Worm (Caenorhabditis elegans) whole organism, early embryonic: Measurements from ENCODE around the gene ilys-1.
A peak's percentile ranks its signal among the peaks of the same experiment; 100 is the strongest.

Source experiments
- B0310.2 ChIP-seq: sonication (generic microtip); optimal IDR thresholded peaks from 2 replicates; lab custom pipeline; 2016; ENCODE audit warnings: mild to moderate bottlenecking, missing genetic modification characterization, missing compliant biosample characterization
- F13C5.2 ChIP-seq: sonication (generic microtip); optimal IDR thresholded peaks from 2 replicates; lab custom pipeline; 2017; ENCODE audit warnings: mild to moderate bottlenecking, missing genetic modification characterization, inconsistent platforms, missing compliant biosample characterization
- aly-1 ChIP-seq: sonication (generic microtip); optimal IDR thresholded peaks from 2 replicates; lab custom pipeline; 2016; ENCODE audit warnings: missing genetic modification characterization, missing compliant biosample characterization
- ama-1 ChIP-seq: fragments of 150-350 bp; optimal IDR thresholded peaks from 2 replicates; lab custom pipeline; 2014
- ceh-13 ChIP-seq: fragments of 200-800 bp; sonication (Bioruptor generic); optimal IDR thresholded peaks from 2 replicates; lab custom pipeline; 2018; ENCODE audit warnings: mild to moderate bottlenecking, missing genetic modification characterization, missing compliant biosample characterization
- ceh-36 ChIP-seq: sonication (generic microtip); optimal IDR thresholded peaks from 2 replicates; lab custom pipeline; 2016; ENCODE audit warnings: missing genetic modification characterization, inconsistent platforms, missing compliant biosample characterization
- ets-7 ChIP-seq: sonication (generic microtip); optimal IDR thresholded peaks from 2 replicates; lab custom pipeline; 2016; ENCODE audit warnings: missing genotype, missing genetic modification characterization, missing compliant biosample characterization
- flt-1 ChIP-seq: fragments of 200-800 bp; sonication (Bioruptor generic); IDR thresholded peaks from 2 replicates; pipeline ENCODE4 v1.3.6; 2022; ENCODE audit warnings: missing genetic modification characterization, missing compliant biosample characterization
- hmbx-1 ChIP-seq: sonication (generic microtip); optimal IDR thresholded peaks from 2 replicates; lab custom pipeline; 2016; ENCODE audit warnings: mild to moderate bottlenecking, missing genetic modification characterization, missing compliant biosample characterization
- hmg-4 ChIP-seq: fragments of 200-800 bp; sonication (Bioruptor generic); optimal IDR thresholded peaks from 2 replicates; lab custom pipeline; 2018; ENCODE audit warnings: mild to moderate bottlenecking, missing genetic modification characterization, missing compliant biosample characterization
- hnd-1 ChIP-seq: sonication (generic microtip); optimal IDR thresholded peaks from 2 replicates; lab custom pipeline; 2016; ENCODE audit warnings: missing genetic modification characterization, missing compliant biosample characterization
- pes-1 ChIP-seq: fragments of 200-800 bp; sonication (Bioruptor generic); IDR thresholded peaks from 2 replicates; pipeline ENCODE4 v1.3.6; 2022; ENCODE audit warnings: missing genetic modification reagents, missing genetic modification characterization, missing compliant biosample characterization
- scrt-1 ChIP-seq: fragments of 200-800 bp; sonication (Bioruptor generic); IDR thresholded peaks from 2 replicates; pipeline ENCODE4 v1.3.6; 2022; ENCODE audit warnings: missing genetic modification characterization, missing compliant biosample characterization
- sea-1 ChIP-seq: fragments of 200-800 bp; sonication (Bioruptor generic); conservative IDR thresholded peaks from 2 replicates; pipeline ENCODE4 v1.3.6; 2022; ENCODE audit warnings: missing genetic modification characterization, missing compliant biosample characterization
- tbx-11 ChIP-seq: fragments of 200-800 bp; sonication (Bioruptor generic); IDR thresholded peaks from 2 replicates; pipeline ENCODE4 v1.3.6; 2022; ENCODE audit warnings: missing genetic modification characterization, missing compliant biosample characterization
- tbx-37 ChIP-seq: fragments of 200-800 bp; sonication (Bioruptor generic); conservative IDR thresholded peaks from 2 replicates; pipeline ENCODE4 v1.3.6; 2022; ENCODE audit warnings: missing genetic modification reagents, missing genetic modification characterization, missing compliant biosample characterization
- tra-4 ChIP-seq: sonication (generic microtip); optimal IDR thresholded peaks from 2 replicates; lab custom pipeline; 2017; ENCODE audit warnings: missing genetic modification characterization, missing compliant biosample characterization

The ilys-1 gene

ce11 chrIV:2495118-2495785, 25.0 kb downstream of the ilys-1 start, which contains the start of the genes ccdc-12 and Y69A2AR.18:
Gene ccdc-12, minus strand, starts transcription at chrIV:2495174.
Gene Y69A2AR.18, plus strand, starts transcription at chrIV:2495735.
- TF ChIP-seq sea-1 (GFP tag; lab: Robert Waterston, UW) (no peak), F13C5.2 (peak; percentile 56), hmbx-1 (tag; lab: Kevin White, UChicago) (no peak)

DNA sequence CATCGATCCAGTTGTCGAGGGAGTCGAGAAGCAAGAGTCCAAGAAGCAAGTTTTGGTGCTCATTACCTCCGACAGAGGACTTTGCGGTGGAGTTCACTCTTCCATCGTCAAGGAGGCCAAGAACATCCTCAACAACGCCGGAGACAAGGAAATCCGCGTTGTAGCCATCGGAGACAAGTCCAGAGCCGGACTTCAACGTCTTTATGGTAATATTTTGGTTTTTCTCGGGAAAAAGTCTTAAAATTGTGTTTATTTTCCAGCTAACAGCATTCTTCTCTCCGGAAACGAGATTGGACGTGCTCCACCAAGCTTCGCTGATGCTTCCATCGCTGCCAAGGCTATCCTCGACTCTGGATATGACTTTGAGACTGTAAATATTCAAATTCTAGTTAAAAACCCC, 25.9 kb downstream of the ilys-1 start:
- TF ChIP-seq hnd-1 (no peak), hmg-4 (GFP tag; lab: Kevin White, UChicago) (no peak), ama-1 (no peak), ets-7 (no peak), flt-1 (GFP tag; lab: Robert Waterston, UW) (no peak), pes-1 (GFP tag; lab: Robert Waterston, UW) (no peak), scrt-1 (GFP tag; lab: Robert Waterston, UW) (no peak), F13C5.2 (no peak), aly-1 (tag; lab: Kevin White, UChicago) (no peak), ceh-13 (GFP tag; lab: Kevin White, UChicago) (no peak), ceh-36 (tag; lab: Kevin White, UChicago) (no peak), tbx-37 (no peak)

DNA sequence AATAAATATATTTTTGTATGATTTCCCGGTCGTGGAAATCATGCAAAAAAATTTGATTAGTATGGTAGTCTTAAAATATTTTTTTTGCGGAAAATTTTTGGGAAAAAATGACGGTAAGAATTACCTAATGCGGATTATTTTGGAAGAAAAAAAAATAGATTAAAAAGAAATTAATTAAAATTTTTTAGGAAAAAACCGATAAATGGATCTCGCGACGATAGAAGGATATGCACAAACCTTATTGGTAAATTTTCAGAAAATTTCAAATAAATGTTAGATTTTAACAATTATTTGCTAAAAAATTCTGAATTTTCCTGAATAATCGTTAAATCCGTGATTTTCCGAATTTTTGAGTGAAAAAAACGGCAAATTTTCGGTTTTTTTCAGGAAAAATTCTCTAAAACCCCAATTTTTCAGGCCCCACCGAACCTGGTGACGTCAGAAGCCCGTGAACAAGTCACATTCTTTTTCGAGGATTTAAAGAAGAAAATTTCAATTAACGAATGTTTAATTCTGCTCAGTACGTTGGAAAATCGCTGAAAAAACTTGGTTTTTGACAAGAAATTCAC, 27.5 kb downstream of the ilys-1 start, which contains the start of gene Y69A2AR.16:
Y69A2AR.16 (plus strand) TSS at position 189 of the 569 bp plus-strand sequence.
- TF ChIP-seq ets-7 (no peak), tbx-11 (no peak), hmbx-1 (tag; lab: Kevin White, UChicago) (no peak), ceh-13 (GFP tag; lab: Kevin White, UChicago) (no peak), ama-1 (no peak), hnd-1 (no peak), pes-1 (GFP tag; lab: Robert Waterston, UW) (no peak), sea-1 (GFP tag; lab: Robert Waterston, UW) (no peak), B0310.2 (tag; lab: Kevin White, UChicago) (no peak), aly-1 (tag; lab: Kevin White, UChicago) (no peak), hmg-4 (GFP tag; lab: Kevin White, UChicago) (no peak), flt-1 (GFP tag; lab: Robert Waterston, UW) (no peak), tbx-37 (no peak), ceh-36 (tag; lab: Kevin White, UChicago) (no peak), tra-4 (tag; lab: Kevin White, UChicago) (no peak)

- TF ChIP-seq scrt-1 (GFP tag; lab: Robert Waterston, UW), result no peak
Observed at ce11 chrIV:2507824-2508223, 37.6 kb downstream of the ilys-1 start, which contains the start of gene Y69A2AR.22. Gene Y69A2AR.22, minus strand, starts transcription at chrIV:2507924.
